Fruit fly (Drosophila melanogaster): ENCODE measurements around the gene Alp11.
A peak's percentile ranks its signal among the peaks of the same experiment; 100 is the strongest.

Alp11 gene

DNA sequence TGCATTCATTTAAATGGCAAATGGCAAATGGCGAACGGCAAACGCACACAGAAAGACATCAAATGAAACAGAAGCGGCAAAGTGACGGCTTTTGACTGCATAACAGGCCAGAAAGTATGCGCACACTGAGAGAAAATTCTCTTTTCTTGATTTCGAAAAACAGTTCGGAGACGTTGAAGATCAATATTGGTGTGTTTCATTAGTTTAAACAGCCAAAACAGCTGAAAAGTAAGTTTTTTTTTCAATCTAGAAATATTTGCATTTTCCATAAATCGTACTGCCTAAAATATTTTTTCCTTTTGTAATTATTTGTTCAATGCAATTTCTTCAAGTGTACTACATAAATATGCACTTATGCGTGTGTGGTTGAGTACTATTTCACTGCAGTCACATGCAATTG lies 43.3 kb downstream of the Alp11 start (continued):
- no peak for TF ChIP-seq ERR (GFP tag; optimal IDR thresholded peaks at IDR 0.05)
- no peak for TF ChIP-seq CG6791 (GFP tag; IDR thresholded peaks at IDR 0.05; ENCODE audit: partially characterized antibody)
- no peak for TF ChIP-seq Dref (GFP tag; IDR thresholded peaks at IDR 0.05)
- no peak for TF ChIP-seq al (GFP tag; IDR thresholded peaks at IDR 0.05)
- no peak for TF ChIP-seq hkb (optimal IDR thresholded peaks at IDR 0.05)
- TF ChIP-seq hkb (GFP tag; IDR thresholded peaks at IDR 0.05), result 0 out of 2 replicates have a peak, but pooled peaks have one; percentile 15
- TF ChIP-seq CG2129 (GFP tag; IDR thresholded peaks at IDR 0.05; ENCODE audit: partially characterized antibody), result no peak
- TF ChIP-seq NK7.1 (GFP tag; optimal IDR thresholded peaks at IDR 0.05), result no peak
- TF ChIP-seq Ets97D (GFP tag; optimal IDR thresholded peaks at IDR 0.05), result no peak
- no peak for TF ChIP-seq tup (GFP tag; optimal IDR thresholded peaks at IDR 0.05)
- TF ChIP-seq Atf-2 (GFP tag; optimal IDR thresholded peaks at IDR 0.05), result no peak
- TF ChIP-seq Sox102F (GFP tag; optimal IDR thresholded peaks at IDR 0.05), result peak; percentile 44
- TF ChIP-seq Sox100B (GFP tag; optimal IDR thresholded peaks at IDR 0.05), result no peak
- no peak for TF ChIP-seq ci (GFP tag; IDR thresholded peaks at IDR 0.05)
- no peak for TF ChIP-seq slou (GFP tag; optimal IDR thresholded peaks at IDR 0.05)
- TF ChIP-seq CG14710 (tag; optimal IDR thresholded peaks at IDR 0.05), result no peak
- 0 out of 2 replicates have a peak, but pooled peaks have one; percentile 26 for TF ChIP-seq slbo (GFP tag; IDR thresholded peaks at IDR 0.05)
- no peak for TF ChIP-seq CG8478 (optimal IDR thresholded peaks at IDR 0.05)
- peak; percentile 4 for TF ChIP-seq Xbp1 (GFP tag; optimal IDR thresholded peaks at IDR 0.05)
- TF ChIP-seq CG31388 (GFP tag; optimal IDR thresholded peaks at IDR 0.05), result no peak
- peak in 1 of 2 experiments; percentile 64 for TF ChIP-seq eve (GFP tag; optimal IDR thresholded peaks at IDR 0.05)
- no peak for TF ChIP-seq lola (GFP tag; optimal IDR thresholded peaks at IDR 0.05)
- no peak for TF ChIP-seq CG11085 (GFP tag; IDR thresholded peaks at IDR 0.05)
- TF ChIP-seq sna (GFP tag; IDR thresholded peaks at IDR 0.05; ENCODE audit: partially characterized antibody), result no peak
- TF ChIP-seq CG3065 (GFP tag; optimal IDR thresholded peaks at IDR 0.05), result no peak
- TF ChIP-seq CG8359 (GFP tag; optimal IDR thresholded peaks at IDR 0.05; ENCODE audit: borderline replicate concordance), result no peak
- no peak for TF ChIP-seq pros (GFP tag; optimal IDR thresholded peaks at IDR 0.05)
- TF ChIP-seq nerfin-1 (tag; optimal IDR thresholded peaks at IDR 0.05), result no peak
- no peak for TF ChIP-seq pum (GFP tag; optimal IDR thresholded peaks at IDR 0.05)
- TF ChIP-seq CG7271 (tag; optimal IDR thresholded peaks at IDR 0.05), result no peak
- no peak for TF ChIP-seq Pdp1 (GFP tag; optimal IDR thresholded peaks at IDR 0.05)
- no peak for TF ChIP-seq CG5180 (GFP tag; optimal IDR thresholded peaks at IDR 0.05)
- no peak for TF ChIP-seq Hr39 (optimal IDR thresholded peaks at IDR 0.05)
- no peak for TF ChIP-seq CG14860 (GFP tag; IDR thresholded peaks at IDR 0.05; ENCODE audit: partially characterized antibody)
- TF ChIP-seq az2 (GFP tag; optimal IDR thresholded peaks at IDR 0.05), result no peak
- TF ChIP-seq fru (optimal IDR thresholded peaks at IDR 0.05), result no peak
- no peak for TF ChIP-seq Hsf (GFP tag; optimal IDR thresholded peaks at IDR 0.05)
- 0 out of 2 replicates have a peak, but pooled peaks have one; percentile 14 for TF ChIP-seq CG6689 (GFP tag; IDR thresholded peaks at IDR 0.05)
- TF ChIP-seq Hmr (GFP tag; optimal IDR thresholded peaks at IDR 0.05), result no peak
- TF ChIP-seq D19A (tag; optimal IDR thresholded peaks at IDR 0.05), result no peak
- TF ChIP-seq BtbVII (GFP tag; optimal IDR thresholded peaks at IDR 0.05), result no peak
- 0 out of 3 replicates have a peak, but pooled peaks have one; percentile 19 for TF ChIP-seq dysf (GFP tag; IDR thresholded peaks at IDR 0.05)
- 0 out of 2 replicates have a peak, but pooled peaks have one; percentile 50 for TF ChIP-seq Drgx (GFP tag; IDR thresholded peaks at IDR 0.05)
- TF ChIP-seq Poxn (GFP tag; IDR thresholded peaks at IDR 0.05), result no peak
- peak; percentile 1 for TF ChIP-seq PHDP (tag; optimal IDR thresholded peaks at IDR 0.05)
- peak; percentile 27 for TF ChIP-seq CG15269 (tag; optimal IDR thresholded peaks at IDR 0.05)
- TF ChIP-seq gem (tag; optimal IDR thresholded peaks at IDR 0.05), result peak; percentile 36
- no peak for TF ChIP-seq Doc2 (GFP tag; IDR thresholded peaks at IDR 0.05)
- no peak for TF ChIP-seq C15 (GFP tag; IDR thresholded peaks at IDR 0.05)
- no peak for TF ChIP-seq CG8924 (tag; optimal IDR thresholded peaks at IDR 0.05)
- no peak for TF ChIP-seq zen (tag; optimal IDR thresholded peaks at IDR 0.05)
- 0 out of 3 replicates have a peak, but pooled peaks have one; percentile 32 for TF ChIP-seq row (GFP tag; IDR thresholded peaks at IDR 0.05)

Data from whole organism, embryonic.